Fruit fly (Drosophila melanogaster): ENCODE data around the gene CG12659.

- TF ChIP-seq CG8478 (optimal IDR thresholded peaks at IDR 0.05) (no peak), pan (optimal IDR thresholded peaks at IDR 0.05) (no peak), psq (optimal IDR thresholded peaks at IDR 0.05) (no peak)
These were observed 48.8 kb downstream of the CG12659 start for dm6 chrX:8542728-8543127.

Data from whole organism.